Fruit fly (Drosophila melanogaster) whole organism, embryonic: Measurements from ENCODE around the gene smash.

ENCODE experiments used
- Bdp1 ChIP-seq: fragments of 200-800 bp; sonication (Bioruptor generic); optimal IDR thresholded peaks from 3 replicates; lab custom pipeline; 2016; ENCODE audit warnings: missing biosample characterization, missing genetic modification characterization
- CG10543 ChIP-seq: fragments of 200-800 bp; sonication (Bioruptor generic); optimal IDR thresholded peaks from 3 replicates; lab custom pipeline; 2017; ENCODE audit warnings: missing biosample characterization, mild to moderate bottlenecking, missing genetic modification characterization, moderate library complexity
- CG10959 ChIP-seq: fragments of 200-800 bp; sonication (Bioruptor generic); IDR thresholded peaks from 2 replicates; pipeline ENCODE4 v1.3.6; 2022; ENCODE audit warnings: missing biosample characterization, missing genetic modification characterization
- CG11560 ChIP-seq: fragments of 200-800 bp; sonication (Bioruptor generic); IDR thresholded peaks from 3 replicates; pipeline ENCODE4 v1.3.6; 2022; ENCODE audit warnings: missing biosample characterization, missing genetic modification characterization
- CG12236 ChIP-seq: fragments of 200-800 bp; sonication (Bioruptor generic); optimal IDR thresholded peaks from 2 replicates; lab custom pipeline; 2016; ENCODE audit warnings: missing biosample characterization, missing genetic modification characterization
- CG12659 ChIP-seq: fragments of 200-800 bp; sonication (Bioruptor generic); optimal IDR thresholded peaks from 3 replicates; lab custom pipeline; 2017; ENCODE audit warnings: mild to moderate bottlenecking, missing biosample characterization, missing genetic modification reagents, missing genetic modification characterization
- CG12769 ChIP-seq: fragments of 200-800 bp; sonication (Bioruptor generic); optimal IDR thresholded peaks from 2 replicates; lab custom pipeline; 2019; ENCODE audit warnings: missing biosample characterization, mild to moderate bottlenecking, missing genetic modification characterization, moderate library complexity
- CG14667 ChIP-seq: fragments of 200-800 bp; sonication (Bioruptor generic); IDR thresholded peaks from 2 replicates; pipeline ENCODE4 v1.3.6; 2022; ENCODE audit warnings: missing biosample characterization, missing genetic modification characterization
- CG14860 ChIP-seq: fragments of 200-800 bp; sonication (Bioruptor generic); IDR thresholded peaks from 3 replicates; pipeline ENCODE4 v1.3.6; 2022; ENCODE audit warnings: missing biosample characterization, missing genetic modification characterization; ENCODE audit not compliant: partially characterized antibody
- CG15479 ChIP-seq: fragments of 200-800 bp; sonication (Bioruptor generic); optimal IDR thresholded peaks from 3 replicates; lab custom pipeline; 2019; ENCODE audit warnings: missing biosample characterization, mild to moderate bottlenecking, missing genetic modification characterization, moderate library complexity
- CG16815 ChIP-seq: fragments of 200-800 bp; sonication (Bioruptor generic); optimal IDR thresholded peaks from 3 replicates; lab custom pipeline; 2017; ENCODE audit warnings: missing biosample characterization, mild to moderate bottlenecking, missing genetic modification characterization
- CG1792 ChIP-seq: fragments of 200-800 bp; sonication (Bioruptor generic); optimal IDR thresholded peaks from 2 replicates; lab custom pipeline; 2016; ENCODE audit warnings: missing biosample characterization, missing genetic modification characterization
- CG1832 ChIP-seq: fragments of 200-800 bp; sonication (Bioruptor generic); optimal IDR thresholded peaks from 2 replicates; lab custom pipeline; 2017; ENCODE audit warnings: missing biosample characterization, mild to moderate bottlenecking, missing genetic modification characterization, inconsistent platforms
- CG18764 ChIP-seq: fragments of 200-800 bp; sonication (Bioruptor generic); optimal IDR thresholded peaks from 3 replicates; lab custom pipeline; 2016; ENCODE audit warnings: missing biosample characterization, missing genetic modification characterization
- CG3065 ChIP-seq: fragments of 200-800 bp; sonication (Bioruptor generic); optimal IDR thresholded peaks from 2 replicates; lab custom pipeline; 2016; ENCODE audit warnings: missing biosample characterization, missing genetic modification characterization
- CG32532 ChIP-seq: fragments of 200-800 bp; sonication (Bioruptor generic); IDR thresholded peaks from 2 replicates; pipeline ENCODE4 v1.3.6; 2022; ENCODE audit warnings: missing biosample characterization, missing genetic modification characterization
- CG4360 ChIP-seq: fragments of 200-800 bp; sonication (Bioruptor generic); IDR thresholded peaks from 2 replicates; pipeline ENCODE4 v1.3.6; 2022; ENCODE audit warnings: missing biosample characterization, missing genetic modification characterization
- CG4404 ChIP-seq: fragments of 200-800 bp; sonication (Bioruptor generic); IDR thresholded peaks from 2 replicates; pipeline ENCODE4 v1.3.6; 2022; ENCODE audit warnings: missing biosample characterization, missing genetic modification characterization
- CG7357 ChIP-seq: fragments of 200-800 bp; sonication (Bioruptor generic); IDR thresholded peaks from 3 replicates; pipeline ENCODE4 v1.3.6; 2022; ENCODE audit warnings: missing biosample characterization, missing genetic modification characterization
- CG8924 ChIP-seq: fragments of 200-800 bp; optimal IDR thresholded peaks from 3 replicates; lab custom pipeline; 2019; ENCODE audit warnings: missing biosample characterization, mild to moderate bottlenecking, missing genetic modification characterization, moderate library complexity
- Deaf1 ChIP-seq: fragments of 200-800 bp; optimal IDR thresholded peaks from 3 replicates; lab custom pipeline; 2019; ENCODE audit warnings: missing biosample characterization, mild to moderate bottlenecking, missing genetic modification characterization, moderate library complexity
- Gug ChIP-seq: fragments of 200-800 bp; sonication (Bioruptor generic); IDR thresholded peaks from 4 replicates; pipeline ENCODE4 v1.3.6; 2022; ENCODE audit warnings: missing biosample characterization, missing genetic modification characterization
- HmgZ ChIP-seq: fragments of 200-800 bp; sonication (Bioruptor generic); optimal IDR thresholded peaks from 2 replicates; lab custom pipeline; 2018; ENCODE audit warnings: missing biosample characterization, mild to moderate bottlenecking, missing genetic modification characterization
- Mad ChIP-seq: fragments of 200-800 bp; sonication (Bioruptor generic); optimal IDR thresholded peaks from 2 replicates; lab custom pipeline; 2016; ENCODE audit warnings: missing biosample characterization, missing genetic modification characterization
- Med ChIP-seq: fragments of 200-800 bp; sonication (Bioruptor generic); peaks from one replicate; lab custom pipeline; 2016; ENCODE audit warnings: missing biosample characterization, missing genetic modification characterization, mild to moderate bottlenecking, inconsistent platforms, moderate library complexity
- NfI ChIP-seq: fragments of 200-800 bp; sonication (Bioruptor generic); optimal IDR thresholded peaks from 3 replicates; lab custom pipeline; 2018; ENCODE audit warnings: missing biosample characterization, mild to moderate bottlenecking, missing genetic modification characterization, moderate library complexity
- Poxn ChIP-seq: fragments of 200-800 bp; sonication (Bioruptor generic); IDR thresholded peaks from 2 replicates; pipeline ENCODE4 v1.3.6; 2022; ENCODE audit warnings: missing biosample characterization, missing genetic modification characterization
- Ravus ChIP-seq: fragments of 200-800 bp; sonication (Bioruptor generic); IDR thresholded peaks from 2 replicates; pipeline ENCODE4 v1.3.6; 2022; ENCODE audit warnings: missing biosample characterization, missing genetic modification characterization
- Rfx ChIP-seq: fragments of 200-800 bp; sonication (Bioruptor generic); IDR thresholded peaks from 2 replicates; pipeline ENCODE4 v1.3.6; 2022; ENCODE audit warnings: missing biosample characterization, missing genetic modification characterization
- Sox102F ChIP-seq: fragments of 200-800 bp; sonication (Bioruptor generic); optimal IDR thresholded peaks from 2 replicates; lab custom pipeline; 2018; ENCODE audit warnings: missing biosample characterization, mild to moderate bottlenecking, missing genetic modification characterization, moderate library complexity
- Tbp ChIP-seq: fragments of >200 bp; optimal IDR thresholded peaks from 2 replicates; lab custom pipeline; 2018; ENCODE audit warnings: missing biosample characterization, missing genetic modification characterization
- aop ChIP-seq: fragments of 200-800 bp; sonication (Bioruptor generic); IDR thresholded peaks from 2 replicates; pipeline ENCODE4 v1.3.6; 2022; ENCODE audit warnings: missing biosample characterization, missing genetic modification characterization
- bcd ChIP-seq: fragments of 200-800 bp; sonication (Bioruptor generic); optimal IDR thresholded peaks from 2 replicates; lab custom pipeline; 2017; ENCODE audit warnings: missing biosample characterization, mild to moderate bottlenecking, missing genetic modification characterization
- bowl ChIP-seq: fragments of 200-800 bp; sonication (Bioruptor generic); IDR thresholded peaks from 2 replicates; pipeline ENCODE4 v1.3.6; 2022; ENCODE audit warnings: missing biosample characterization, missing genetic modification characterization
- caup ChIP-seq: fragments of 200-800 bp; sonication (Bioruptor generic); optimal IDR thresholded peaks from 3 replicates; lab custom pipeline; 2017; ENCODE audit warnings: missing biosample characterization, mild to moderate bottlenecking, missing genetic modification characterization, moderate library complexity; ENCODE audit not compliant: severe bottlenecking
- dan ChIP-seq: fragments of 200-800 bp; sonication (Bioruptor generic); IDR thresholded peaks from 2 replicates; pipeline ENCODE4 v1.3.6; 2022; ENCODE audit warnings: missing biosample characterization, missing genetic modification characterization
- dpn ChIP-seq, 2 experiments: fragments of 200-800 bp; sonication (Bioruptor generic); optimal IDR thresholded peaks; 3 replicates each; lab custom pipeline; 2016; ENCODE audit warnings: missing biosample characterization in 2 of 2, missing genetic modification characterization in 2 of 2
- dysf ChIP-seq: fragments of 200-800 bp; sonication (Bioruptor generic); IDR thresholded peaks from 3 replicates; pipeline ENCODE4 v1.3.6; 2022; ENCODE audit warnings: missing biosample characterization, missing genetic modification characterization
- fd3F ChIP-seq: fragments of 200-800 bp; sonication (Bioruptor generic); optimal IDR thresholded peaks from 2 replicates; lab custom pipeline; 2018; ENCODE audit warnings: missing biosample characterization, mild to moderate bottlenecking, missing genetic modification characterization, moderate library complexity
- kah ChIP-seq: fragments of 200-800 bp; sonication (Bioruptor generic); optimal IDR thresholded peaks from 2 replicates; lab custom pipeline; 2018; ENCODE audit warnings: missing biosample characterization, mild to moderate bottlenecking, missing genetic modification characterization
- lilli ChIP-seq: fragments of 200-800 bp; sonication (Bioruptor generic); optimal IDR thresholded peaks from 3 replicates; lab custom pipeline; 2016; ENCODE audit warnings: missing biosample characterization, missing genetic modification characterization
- p53 ChIP-seq: fragments of 200-800 bp; sonication (Bioruptor generic); optimal IDR thresholded peaks from 2 replicates; lab custom pipeline; 2016; ENCODE audit warnings: missing biosample characterization, missing genetic modification characterization
- pan ChIP-seq, 4 experiments: fragments of >200 bp in 3 of 4; fragments of 200-800 bp in 1 of 4; sonication (Bioruptor generic) in 1 of 4; optimal IDR thresholded peaks in 3 of 4; IDR thresholded peaks in 1 of 4; 2 replicates each; pipeline versions ENCODE4 v1.3.6 to Lab custom; 2017 to 2022; ENCODE audit warnings: missing biosample characterization in 2 of 4, missing genetic modification characterization in 2 of 4, mixed read lengths in 1 of 4
- sens ChIP-seq: fragments of 200-800 bp; sonication (Bioruptor generic); peaks from one replicate; lab custom pipeline; 2016; ENCODE audit warnings: missing biosample characterization, missing genetic modification characterization
- sqz ChIP-seq: fragments of 200-800 bp; sonication (Bioruptor generic); optimal IDR thresholded peaks from 3 replicates; lab custom pipeline; 2018; ENCODE audit warnings: missing biosample characterization, mild to moderate bottlenecking, missing genetic modification characterization
- sug ChIP-seq: fragments of 200-800 bp; optimal IDR thresholded peaks from 2 replicates; lab custom pipeline; 2019; ENCODE audit warnings: missing biosample characterization, mild to moderate bottlenecking, missing genetic modification characterization, moderate library complexity
- tio ChIP-seq: fragments of 200-800 bp; sonication (Bioruptor generic); optimal IDR thresholded peaks from 2 replicates; lab custom pipeline; 2017; ENCODE audit warnings: missing biosample characterization, missing genetic modification characterization, inconsistent platforms
- toy ChIP-seq: fragments of 200-800 bp; sonication (Bioruptor generic); IDR thresholded peaks from 2 replicates; pipeline ENCODE4 v1.3.6; 2022; ENCODE audit warnings: missing biosample characterization, missing genetic modification characterization
- trh ChIP-seq: fragments of 200-800 bp; sonication (Bioruptor generic); optimal IDR thresholded peaks from 2 replicates; lab custom pipeline; 2016; ENCODE audit warnings: missing biosample characterization, missing genetic modification characterization
- tx ChIP-seq: fragments of 200-800 bp; sonication (Bioruptor generic); optimal IDR thresholded peaks from 2 replicates; lab custom pipeline; 2016; ENCODE audit warnings: missing biosample characterization, missing genetic modification characterization
- vvl ChIP-seq: fragments of 200-800 bp; sonication (Bioruptor generic); IDR thresholded peaks from 2 replicates; pipeline ENCODE4 v1.3.6; 2022; ENCODE audit warnings: missing biosample characterization, missing genetic modification characterization

smash gene

DNA sequence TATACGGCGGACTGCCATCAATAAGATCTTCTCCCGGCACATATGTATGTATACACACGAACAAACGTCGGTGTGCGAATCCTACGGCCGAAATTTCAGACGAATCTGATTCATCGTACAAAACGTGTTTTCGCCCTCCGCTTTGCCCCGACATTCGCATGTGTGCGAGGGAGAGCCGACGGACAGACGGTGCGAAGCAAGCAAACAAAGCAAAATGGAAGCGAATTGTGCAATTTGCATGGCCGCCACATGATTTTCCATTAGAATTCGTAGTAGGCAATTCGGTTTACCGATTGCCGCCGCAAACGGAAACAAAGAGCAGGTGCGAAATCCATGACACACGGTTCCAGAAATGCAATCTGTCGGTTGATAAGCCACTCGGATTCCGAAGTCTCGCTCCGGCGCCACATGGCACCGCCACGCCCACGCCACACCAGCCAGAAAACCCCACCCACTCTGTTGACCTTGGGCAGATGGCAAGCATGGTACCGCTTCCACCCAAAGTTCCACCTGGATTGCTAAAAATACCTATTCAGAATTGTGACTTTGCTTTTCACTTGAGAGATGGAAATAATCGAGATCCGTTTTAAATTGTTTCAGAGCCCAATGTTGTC lies 9.4 kb upstream of the smash start (continued):
- TF ChIP-seq Med (GFP tag; lab: Kevin White, UChicago) = peak; percentile 18
- TF ChIP-seq Gug (GFP tag; lab: Robert Waterston, UW) = no peak
- TF ChIP-seq CG4404 (GFP tag; lab: Robert Waterston, UW) = no peak
- TF ChIP-seq CG32532 = peak; percentile 16; the same call in 1 of the 2 replicates
- TF ChIP-seq Rfx (GFP tag; lab: Robert Waterston, UW) = peak; percentile 16; the same call in 1 of the 2 replicates
- no peak for TF ChIP-seq CG7357 (GFP tag; lab: Robert Waterston, UW)
- TF ChIP-seq CG12769 = peak; percentile 5
- no peak for TF ChIP-seq dan (GFP tag; lab: Robert Waterston, UW)
- TF ChIP-seq NfI (GFP tag; lab: Kevin White, UChicago) = no peak
- TF ChIP-seq CG4360 (GFP tag; lab: Robert Waterston, UW) = no peak
- no peak for TF ChIP-seq CG14860 (GFP tag; lab: Robert Waterston, UW)
- no peak for TF ChIP-seq CG10543 (GFP tag; lab: Kevin White, UChicago)
- no peak for TF ChIP-seq HmgZ
- no peak for TF ChIP-seq p53 (GFP tag; lab: Kevin White, UChicago)
- TF ChIP-seq bowl (GFP tag; lab: Robert Waterston, UW) = no peak
- TF ChIP-seq CG1832 (GFP tag; lab: Kevin White, UChicago) = peak; percentile 43
- TF ChIP-seq CG11560 (tag; lab: Robert Waterston, UW) = no peak
- TF ChIP-seq kah (GFP tag; lab: Kevin White, UChicago) = no peak
- no peak for TF ChIP-seq caup (GFP tag; lab: Kevin White, UChicago)
- TF ChIP-seq sens (GFP tag; lab: Kevin White, UChicago) = no peak
- no peak for TF ChIP-seq Poxn (GFP tag; lab: Robert Waterston, UW)
- TF ChIP-seq CG16815 (GFP tag; lab: Kevin White, UChicago) = no peak
- no peak for TF ChIP-seq CG1792 (GFP tag; lab: Kevin White, UChicago)
- no peak for TF ChIP-seq CG10959
- TF ChIP-seq CG12659 (GFP tag; lab: Kevin White, UChicago) = no peak
- TF ChIP-seq CG3065 = no peak
- TF ChIP-seq CG14667 (GFP tag; lab: Robert Waterston, UW) = no peak
- TF ChIP-seq trh (GFP tag; lab: Kevin White, UChicago) = no peak
- TF ChIP-seq Mad (GFP tag; lab: Kevin White, UChicago) = no peak
- TF ChIP-seq Tbp (GFP tag; lab: Kevin White, UChicago) = no peak
- no peak for TF ChIP-seq dysf (GFP tag; lab: Robert Waterston, UW)
- no peak for TF ChIP-seq sqz (GFP tag; lab: Kevin White, UChicago)
- no peak for TF ChIP-seq CG8924 (tag; lab: Kevin White, UChicago)
- TF ChIP-seq pan (optimal IDR thresholded peaks at IDR 0.05; lab: Kevin White, UChicago) = no peak
- no peak for TF ChIP-seq pan (GFP tag; optimal IDR thresholded peaks at IDR 0.05 in 1 of 2, IDR thresholded peaks at IDR 0.05 in 1 of 2)
- no peak for TF ChIP-seq bcd
- peak; percentile 36 for TF ChIP-seq CG15479 (GFP tag; lab: Kevin White, UChicago)
- TF ChIP-seq dpn (GFP tag; optimal IDR thresholded peaks at IDR 0.05; lab: Kevin White, UChicago) = no peak
- TF ChIP-seq CG18764 = no peak
- TF ChIP-seq tx (GFP tag; lab: Kevin White, UChicago) = no peak
- TF ChIP-seq Ravus = no peak
- TF ChIP-seq Bdp1 (GFP tag; lab: Kevin White, UChicago) = no peak
- TF ChIP-seq sug (tag; lab: Kevin White, UChicago) = no peak
- no peak for TF ChIP-seq lilli (GFP tag; lab: Kevin White, UChicago)
- no peak for TF ChIP-seq toy (GFP tag; lab: Robert Waterston, UW)
- TF ChIP-seq aop (GFP tag; lab: Robert Waterston, UW) = no peak
- TF ChIP-seq Sox102F (GFP tag; lab: Kevin White, UChicago) = no peak
- TF ChIP-seq vvl = no peak
- no peak for TF ChIP-seq tio (GFP tag; lab: Kevin White, UChicago)
- no peak for TF ChIP-seq fd3F
- no peak for TF ChIP-seq CG12236
- peak; percentile 64 for TF ChIP-seq Deaf1 (tag; lab: Kevin White, UChicago)
